ENCODE assay signal across 1 fruit fly cellular context in genomic region chr3R:15091680-15092343, dm6.
A peak's percentile ranks its signal among the peaks of the same experiment; 100 is the strongest.
TF ChIP-seq lines count a peak whose summit lies in the region.

No protein-coding gene starts in this region.

TF ChIP-seq in whole organism, embryonic, 481 proteins besides CTCF, POLR2A, EP300 and RAD21 (continued from another document):
- TF ChIP-seq Dek (tag; optimal IDR thresholded peaks at IDR 0.05; lab: Kevin White, UChicago) (no peak), pzg (GFP tag; optimal IDR thresholded peaks at IDR 0.05; lab: Kevin White, UChicago) (no peak), sqz (GFP tag; optimal IDR thresholded peaks at IDR 0.05; lab: Kevin White, UChicago) (peak; percentile 97), CG8359 (GFP tag; optimal IDR thresholded peaks at IDR 0.05; lab: Kevin White, UChicago; ENCODE audit: borderline replicate concordance) (no peak), tio (GFP tag; optimal IDR thresholded peaks at IDR 0.05; lab: Kevin White, UChicago) (no peak), fu2 (GFP tag; optimal IDR thresholded peaks at IDR 0.05; lab: Kevin White, UChicago) (no peak), so (GFP tag; IDR thresholded peaks at IDR 0.05; lab: Robert Waterston, UW) (0 out of 3 replicates have a peak, but pooled peaks have one; percentile 27)
